Fruit fly (Drosophila melanogaster) whole organism: ENCODE results near the gene Fdh.

ENCODE experiments used
- CG8478 ChIP-seq: fragments of >200 bp; optimal IDR thresholded peaks from 2 replicates; lab custom pipeline; 2018; ENCODE audit warnings: inconsistent platforms
- Dll ChIP-seq: fragments of >200 bp; optimal IDR thresholded peaks from 2 replicates; lab custom pipeline; 2017
- EcR ChIP-seq, 2 experiments: fragments of >200 bp; optimal IDR thresholded peaks; 2 replicates each; lab custom pipeline; 2017; ENCODE audit warnings: missing biosample characterization in 2 of 2, missing genetic modification characterization in 2 of 2, missing genetic modification reagents in 2 of 2
- pan ChIP-seq: fragments of >200 bp; optimal IDR thresholded peaks from 2 replicates; lab custom pipeline; 2017
- psq ChIP-seq: fragments of >200 bp; optimal IDR thresholded peaks from 2 replicates; lab custom pipeline; 2017
- usp ChIP-seq: fragments of >200 bp; optimal IDR thresholded peaks from 2 replicates; lab custom pipeline; 2017; ENCODE audit warnings: missing biosample characterization, missing genetic modification characterization, mixed read lengths

Gene Fdh

DNA sequence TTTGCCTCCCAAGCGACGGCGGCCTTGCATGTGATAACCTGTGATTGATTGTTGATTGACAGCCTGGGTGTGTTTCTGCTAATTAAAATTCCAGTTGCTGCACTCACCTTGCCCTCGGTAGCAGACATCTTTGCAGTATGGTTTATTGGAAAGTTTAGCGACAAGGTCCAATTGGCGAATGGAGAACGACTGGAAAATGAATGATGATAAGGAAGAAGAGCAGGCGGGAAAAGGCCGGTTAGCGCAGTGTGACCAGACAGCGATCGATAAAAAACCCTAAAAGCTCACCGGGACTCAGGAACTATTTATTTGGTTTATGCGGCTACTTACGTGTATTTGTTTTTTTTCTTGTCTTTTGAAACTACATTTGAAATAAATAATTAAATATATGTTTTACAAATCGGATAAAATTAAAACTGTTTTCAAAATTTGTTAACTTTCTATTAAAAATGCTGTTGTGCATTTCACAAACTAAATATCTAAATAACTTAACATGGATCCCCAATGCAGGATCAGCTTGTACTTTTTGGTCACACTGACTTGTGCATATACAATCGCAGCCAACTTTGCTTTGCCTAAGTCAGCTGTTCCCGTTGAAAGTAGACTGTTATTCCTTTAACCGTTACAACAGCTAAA lies at the start of gene Fdh:
Gene Fdh (minus strand): TSS at position 234 of the 636 bp plus-strand sequence.
- TF ChIP-seq psq (lab: Kevin White, UChicago) (no peak), usp (GFP tag; lab: Kevin White, UChicago) (no peak), EcR (GFP tag; optimal IDR thresholded peaks at IDR 0.05; lab: Kevin White, UChicago) (no peak), pan (lab: Kevin White, UChicago) (no peak), CG8478 (lab: Kevin White, UChicago) (no peak), Dll (lab: Kevin White, UChicago) (no peak)

DNA sequence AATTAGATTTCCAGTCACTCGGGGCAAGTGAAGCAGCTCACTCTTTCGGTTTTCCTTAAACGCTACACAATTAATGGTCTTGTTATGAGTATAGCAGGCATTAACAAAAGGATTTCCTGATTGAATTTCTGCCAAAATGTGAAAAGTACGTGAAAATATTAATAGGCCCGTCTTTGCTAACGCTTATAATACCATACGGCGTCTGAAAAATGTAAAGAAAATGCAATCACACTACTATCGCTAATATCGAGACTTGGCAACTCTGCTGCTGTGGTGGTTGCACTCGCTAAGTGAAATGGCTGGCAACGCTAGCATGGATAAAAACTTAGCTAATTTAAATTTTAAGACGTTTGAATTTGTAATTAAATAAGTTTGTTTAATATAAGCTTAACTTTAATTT lies 21.1 kb upstream of the Fdh start, which contains the start of gene CG6621:
Gene CG6621 (minus strand): TSS at position 205 of the 400 bp plus-strand sequence.
- TF ChIP-seq usp (GFP tag; lab: Kevin White, UChicago), result no peak
- no peak for TF ChIP-seq CG8478 (lab: Kevin White, UChicago)
- no peak for TF ChIP-seq psq (lab: Kevin White, UChicago)
- no peak for TF ChIP-seq pan (lab: Kevin White, UChicago)
- no peak for TF ChIP-seq EcR (GFP tag; optimal IDR thresholded peaks at IDR 0.05; lab: Kevin White, UChicago)
- no peak for TF ChIP-seq Dll (lab: Kevin White, UChicago)

DNA sequence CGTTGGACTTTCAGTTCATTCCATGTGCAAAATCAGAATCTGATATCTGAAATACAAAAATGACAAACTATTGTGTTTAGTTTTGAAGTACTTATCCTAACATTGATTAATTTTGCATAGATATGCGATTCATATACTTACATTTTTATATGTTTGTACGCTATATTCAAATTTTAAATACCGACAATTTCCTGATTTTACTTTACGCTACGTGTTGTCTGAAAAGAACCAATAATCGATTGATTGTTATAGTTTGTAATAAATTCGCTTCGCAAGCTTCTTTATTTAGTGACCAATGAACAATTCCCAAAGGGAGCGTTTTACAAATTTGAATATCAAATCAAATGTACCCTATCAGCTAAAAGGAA lies 17.3 kb upstream of the Fdh start, which contains the start of gene Ak3:
Gene Ak3 (minus strand): TSS at position 69 of the 368 bp plus-strand sequence.
- TF ChIP-seq usp (GFP tag; lab: Kevin White, UChicago) (no peak), EcR (GFP tag; optimal IDR thresholded peaks at IDR 0.05; lab: Kevin White, UChicago) (no peak), psq (lab: Kevin White, UChicago) (no peak), Dll (lab: Kevin White, UChicago) (no peak), CG8478 (lab: Kevin White, UChicago) (no peak), pan (lab: Kevin White, UChicago) (no peak)

DNA sequence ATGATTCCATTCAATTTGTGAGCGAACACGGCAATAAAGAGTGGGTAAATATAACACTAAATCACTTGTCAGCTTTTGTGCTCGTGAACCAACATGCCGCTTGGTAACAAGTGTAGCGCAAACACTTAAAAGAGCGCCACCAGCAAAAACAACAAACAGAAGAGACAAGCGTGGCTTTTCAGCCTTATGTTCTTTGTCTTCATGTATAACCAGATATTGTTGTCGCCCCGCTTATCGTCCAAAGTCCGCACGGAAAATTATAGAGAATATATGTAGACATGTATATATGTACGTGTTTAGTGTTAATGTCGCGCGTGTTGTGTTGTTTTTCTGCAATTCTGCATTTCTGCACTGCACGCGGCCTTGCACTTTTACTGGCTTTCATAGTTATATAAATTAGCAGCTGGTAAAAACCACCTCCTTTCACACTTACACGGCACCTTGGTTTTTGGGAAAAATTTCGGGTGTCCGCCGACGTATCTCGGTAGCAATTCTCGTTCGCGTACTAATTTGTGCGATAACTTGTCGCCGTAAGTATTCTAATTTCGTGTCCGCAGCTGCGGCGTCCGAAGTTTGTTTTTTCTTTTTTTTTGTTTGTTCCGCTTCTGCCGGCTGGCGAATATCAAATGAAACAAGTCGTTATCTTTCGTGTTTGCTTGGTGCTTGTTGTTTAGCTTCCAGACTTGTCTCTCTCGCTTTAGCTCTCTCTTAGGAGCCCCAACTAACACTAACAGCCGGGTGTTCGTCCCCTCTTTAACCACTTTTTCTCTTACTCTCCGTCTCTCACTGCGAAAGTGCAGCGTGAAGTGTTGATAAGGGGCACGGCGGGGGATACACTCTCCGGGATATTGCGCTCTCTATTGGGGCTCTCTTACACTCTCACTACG lies 16.7 kb upstream of the Fdh start:
- TF ChIP-seq Dll (lab: Kevin White, UChicago), result peak; percentile 80
- TF ChIP-seq pan (lab: Kevin White, UChicago), result no peak
- TF ChIP-seq CG8478 (lab: Kevin White, UChicago), result no peak
- no peak for TF ChIP-seq psq (lab: Kevin White, UChicago)

DNA sequence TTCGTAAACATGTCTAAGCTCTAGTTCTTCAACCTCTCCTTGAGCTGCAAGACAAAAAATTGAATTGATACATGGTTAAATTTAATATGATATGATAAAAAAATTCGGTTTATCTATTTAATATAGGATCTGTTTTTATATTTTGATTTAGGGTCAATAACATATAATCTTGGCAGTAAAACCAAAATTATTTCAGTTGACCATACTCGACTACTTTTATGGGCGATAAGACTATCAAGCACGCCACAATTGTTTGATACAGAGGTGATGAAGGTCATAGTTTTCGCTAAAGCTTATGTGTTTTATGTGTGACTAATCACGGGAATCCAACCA lies 16.1 kb upstream of the Fdh start:
- TF ChIP-seq pan (lab: Kevin White, UChicago), result no peak
- no peak for TF ChIP-seq CG8478 (lab: Kevin White, UChicago)
- TF ChIP-seq EcR (GFP tag; optimal IDR thresholded peaks at IDR 0.05; lab: Kevin White, UChicago), result no peak
- TF ChIP-seq Dll (lab: Kevin White, UChicago), result no peak
- TF ChIP-seq psq (lab: Kevin White, UChicago), result no peak
- no peak for TF ChIP-seq usp (GFP tag; lab: Kevin White, UChicago)

DNA sequence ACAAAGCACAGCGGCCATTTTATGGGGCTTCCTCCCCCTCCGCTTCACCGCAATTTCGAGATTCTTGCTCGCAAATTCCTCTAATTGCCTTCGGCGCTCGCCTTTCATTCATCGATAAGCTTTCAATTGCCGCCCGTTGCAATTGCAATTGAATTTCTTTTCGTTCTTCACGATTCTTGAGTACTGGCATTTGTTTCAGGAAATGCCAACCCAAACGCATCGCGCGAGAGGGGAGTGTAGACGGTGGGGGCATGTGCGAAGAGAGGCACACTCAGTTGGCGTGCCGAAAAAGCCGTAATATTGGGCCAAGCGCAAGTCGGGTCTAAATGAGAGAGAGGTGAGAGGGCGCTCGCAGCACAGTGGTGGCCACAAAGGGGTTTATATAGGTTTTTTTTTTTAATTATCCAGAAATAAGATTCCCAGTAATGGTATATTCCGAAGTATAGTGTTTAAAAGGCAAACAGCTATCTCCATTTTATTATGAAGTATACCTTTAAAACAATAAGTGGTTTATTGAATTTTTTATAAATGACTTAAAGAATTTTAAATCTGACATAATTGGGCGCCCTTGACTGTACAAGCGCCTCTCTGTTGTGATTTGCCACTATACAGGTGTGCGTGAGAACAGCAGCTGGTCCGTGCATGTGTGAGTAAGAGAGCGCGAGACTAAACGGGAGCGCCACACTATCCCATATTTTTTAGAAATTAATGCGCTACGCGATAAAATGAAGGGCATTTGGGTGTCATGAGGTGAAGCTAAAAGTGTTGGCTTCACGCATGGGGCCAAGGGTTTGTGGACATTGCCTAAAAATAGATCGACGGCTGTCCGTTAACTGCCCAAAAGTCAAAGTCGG lies 14.5 kb upstream of the Fdh start:
- TF ChIP-seq Dll (lab: Kevin White, UChicago) (peak; percentile 87), EcR (GFP tag; optimal IDR thresholded peaks at IDR 0.05; lab: Kevin White, UChicago) (no peak), pan (lab: Kevin White, UChicago) (no peak)

DNA sequence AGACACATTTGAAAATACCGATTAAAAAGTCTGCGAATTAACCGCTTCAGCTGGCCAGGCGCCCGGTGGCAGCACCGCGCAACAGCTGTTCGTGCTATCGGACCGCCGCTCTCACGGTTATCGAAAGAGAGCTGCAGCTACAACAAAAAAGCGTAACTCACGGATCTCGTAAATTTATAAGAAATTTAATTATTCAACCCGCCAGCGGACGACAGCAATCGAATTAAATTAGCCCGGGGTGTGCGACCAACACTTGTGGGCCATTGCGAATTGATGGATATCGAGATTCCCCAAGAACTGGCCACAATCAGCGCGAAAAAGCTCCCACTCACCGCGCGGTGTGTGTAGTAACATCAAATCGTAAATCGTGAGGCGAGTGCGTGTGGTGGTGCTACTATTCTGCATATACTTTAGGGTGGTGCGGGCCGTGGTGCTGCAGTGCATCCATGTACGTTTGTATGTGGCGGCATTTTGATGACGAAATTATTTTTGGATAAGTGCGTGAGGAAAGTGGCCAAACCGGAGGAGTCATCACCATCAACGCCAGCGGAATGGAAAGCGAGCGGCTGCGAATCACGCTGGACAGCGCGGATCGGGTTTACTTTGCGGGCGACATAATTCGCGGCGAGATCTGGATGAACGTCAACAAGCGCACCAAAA lies 13.4 kb upstream of the Fdh start, which contains the start of gene Leash:
Gene Leash (plus strand): TSS at position 119 of the 660 bp plus-strand sequence.
- TF ChIP-seq pan (lab: Kevin White, UChicago), result no peak
- peak; percentile 26 for TF ChIP-seq Dll (lab: Kevin White, UChicago)

DNA sequence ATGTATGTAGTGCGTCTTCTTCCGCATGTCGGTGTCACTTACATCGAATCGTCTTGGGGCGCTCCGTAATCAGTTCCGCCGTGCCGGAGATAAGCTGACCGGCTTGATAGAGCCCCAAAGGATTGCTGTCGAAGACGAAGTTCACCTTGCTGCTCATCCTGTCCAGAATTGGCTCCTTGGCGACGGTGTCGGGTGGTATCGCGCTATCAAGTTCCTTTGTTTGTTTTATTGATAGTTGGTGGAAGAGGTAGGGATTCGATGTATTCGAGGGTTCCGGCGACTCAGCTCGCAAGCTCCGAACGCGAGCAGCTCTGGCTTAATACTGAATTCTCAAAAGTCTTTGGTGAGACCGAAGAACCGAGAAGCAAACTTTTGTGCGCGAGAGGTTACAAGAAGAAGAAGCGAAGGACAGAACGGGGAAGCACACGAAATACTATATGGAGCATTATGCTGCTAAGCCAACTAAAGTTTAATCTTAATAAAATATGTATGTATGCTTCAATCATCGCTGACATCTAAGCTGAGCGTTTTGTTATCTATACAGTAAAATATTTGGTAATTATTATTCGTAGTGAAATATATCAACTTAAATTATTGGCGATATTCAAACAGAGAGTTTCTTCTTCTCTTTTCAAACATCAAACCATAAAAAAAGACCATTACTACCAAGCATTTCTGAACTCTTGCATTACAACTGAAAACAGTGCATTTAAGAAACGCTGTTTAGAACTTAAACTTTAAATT lies 12.7 kb upstream of the Fdh start, which contains the start of gene CG14696:
Gene CG14696 (minus strand): TSS at position 324 of the 744 bp plus-strand sequence.
- TF ChIP-seq usp (GFP tag; lab: Kevin White, UChicago), result no peak
- TF ChIP-seq CG8478 (lab: Kevin White, UChicago), result no peak
- no peak for TF ChIP-seq pan (lab: Kevin White, UChicago)
- TF ChIP-seq psq (lab: Kevin White, UChicago), result no peak
- TF ChIP-seq EcR (GFP tag; optimal IDR thresholded peaks at IDR 0.05; lab: Kevin White, UChicago), result no peak
- TF ChIP-seq Dll (lab: Kevin White, UChicago), result no peak

DNA sequence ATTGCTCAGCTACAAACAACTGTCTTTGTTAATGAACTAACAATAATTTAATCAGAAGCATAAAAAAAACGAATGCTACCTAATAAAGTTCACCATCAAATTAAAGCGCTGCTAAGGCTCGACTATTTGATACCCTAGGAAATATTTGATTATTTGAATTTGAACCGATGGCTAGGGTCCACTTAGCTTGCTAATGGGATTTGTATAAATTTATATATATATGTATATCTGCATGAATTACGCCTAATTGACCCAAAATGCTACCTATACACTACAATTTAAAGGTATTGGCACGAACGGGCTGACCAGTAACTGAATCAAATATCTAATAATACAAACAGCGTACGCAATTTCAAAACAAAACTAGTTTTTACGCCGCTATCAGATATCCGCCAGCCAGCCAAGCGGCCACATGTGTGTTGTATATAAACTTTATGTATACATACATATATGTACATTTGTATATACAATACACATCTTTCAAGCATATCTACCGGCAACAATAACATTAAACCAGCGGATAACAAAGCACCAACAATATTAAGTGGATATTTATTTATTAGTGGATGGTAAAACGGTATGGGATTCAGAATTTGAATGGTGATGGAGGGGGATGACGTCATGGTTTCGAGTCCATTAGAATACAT lies 12.0 kb upstream of the Fdh start:
- no peak for TF ChIP-seq CG8478 (lab: Kevin White, UChicago)
